Worm (Caenorhabditis elegans): ENCODE results near the gene srg-15.

Gene srg-15

DNA sequence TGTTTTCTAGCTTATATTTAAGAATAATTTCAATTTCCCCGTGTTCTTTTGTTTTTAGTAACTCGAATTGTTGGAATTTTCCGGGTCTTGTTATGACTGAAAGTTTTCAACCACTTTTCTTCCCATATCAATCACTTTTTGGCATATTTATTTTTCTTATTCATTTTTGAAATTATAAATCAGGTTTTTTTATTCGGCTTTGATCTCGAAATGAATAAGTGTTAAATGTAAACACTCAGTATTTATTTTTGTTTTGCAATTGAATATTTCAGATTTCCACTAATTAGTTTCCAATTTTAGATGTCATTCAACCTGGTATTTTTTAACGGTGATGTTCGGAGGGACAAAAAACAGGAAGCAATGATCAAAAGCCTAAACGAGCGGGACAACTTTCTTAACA, 45.7 kb downstream of the srg-15 start, which contains the start of gene etc-1:
Gene etc-1, plus strand, starts transcription at position 301 of the 400 bp plus-strand sequence.
- no peak for TF ChIP-seq M03D4.4 (tag; optimal IDR thresholded peaks at IDR 0.05)
- TF ChIP-seq sptf-1 (tag; optimal IDR thresholded peaks at IDR 0.05): no peak
- TF ChIP-seq lin-13 (tag; optimal IDR thresholded peaks at IDR 0.05): no peak
- TF ChIP-seq ceh-83 (GFP tag; optimal IDR thresholded peaks at IDR 0.05): no peak
- TF ChIP-seq sem-2 (GFP tag; optimal IDR thresholded peaks at IDR 0.05): no peak
- TF ChIP-seq ceh-39 (tag; optimal IDR thresholded peaks at IDR 0.05): no peak
- TF ChIP-seq lsy-2 (tag; optimal IDR thresholded peaks at IDR 0.05): no peak
- TF ChIP-seq mab-5 (tag; optimal IDR thresholded peaks at IDR 0.05): no peak
- no peak for TF ChIP-seq zip-8 (tag; optimal IDR thresholded peaks at IDR 0.05)
- no peak for TF ChIP-seq unc-120 (tag; optimal IDR thresholded peaks at IDR 0.05; ENCODE audit: poor library complexity, severe bottlenecking)
- TF ChIP-seq drap-1 (GFP tag; optimal IDR thresholded peaks at IDR 0.05): no peak
- no peak for TF ChIP-seq nhr-76 (tag; optimal IDR thresholded peaks at IDR 0.05)
- no peak for TF ChIP-seq ces-1 (GFP tag; optimal IDR thresholded peaks at IDR 0.05)
- no peak for TF ChIP-seq flh-1 (GFP tag; optimal IDR thresholded peaks at IDR 0.05)
- TF ChIP-seq unc-62 (GFP tag; optimal IDR thresholded peaks at IDR 0.05): no peak
- no peak for TF ChIP-seq tbx-8 (GFP tag; optimal IDR thresholded peaks at IDR 0.05)
- TF ChIP-seq unc-39 (tag; optimal IDR thresholded peaks at IDR 0.05): no peak
- TF ChIP-seq elt-1 (tag; optimal IDR thresholded peaks at IDR 0.05; ENCODE audit: borderline replicate concordance, insufficient read depth): no peak
- no peak for TF ChIP-seq snpc-4 (tag; optimal IDR thresholded peaks at IDR 0.05)

DNA sequence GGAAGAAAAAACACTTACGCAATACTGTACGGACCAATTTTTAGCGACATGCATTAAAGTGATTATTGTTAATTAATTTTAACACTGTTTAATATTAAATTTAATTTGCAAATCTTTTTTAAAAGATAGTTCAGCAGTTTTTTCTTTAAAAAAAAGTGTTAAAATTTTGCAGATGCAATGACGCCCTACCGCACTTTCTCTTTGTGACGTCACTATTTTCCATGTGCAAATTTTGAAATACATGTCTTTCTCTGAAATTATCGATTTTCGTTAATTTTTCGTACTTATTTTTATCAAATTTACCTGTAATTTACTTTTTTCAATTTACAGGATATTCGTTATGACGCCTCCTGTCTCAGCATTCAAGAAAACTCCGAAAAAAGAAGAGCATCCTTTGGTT, 48.7 kb downstream of the srg-15 start, which contains the start of the genes piga-1 and eif-2Bepsilon:
Gene piga-1, minus strand, starts transcription at position 174 of the 400 bp plus-strand sequence.
Gene eif-2Bepsilon, plus strand, starts transcription at position 331 of the 400 bp plus-strand sequence.
- TF ChIP-seq nhr-2 (tag; optimal IDR thresholded peaks at IDR 0.05) (no peak), zip-8 (tag; optimal IDR thresholded peaks at IDR 0.05) (peak; percentile 56)

DNA sequence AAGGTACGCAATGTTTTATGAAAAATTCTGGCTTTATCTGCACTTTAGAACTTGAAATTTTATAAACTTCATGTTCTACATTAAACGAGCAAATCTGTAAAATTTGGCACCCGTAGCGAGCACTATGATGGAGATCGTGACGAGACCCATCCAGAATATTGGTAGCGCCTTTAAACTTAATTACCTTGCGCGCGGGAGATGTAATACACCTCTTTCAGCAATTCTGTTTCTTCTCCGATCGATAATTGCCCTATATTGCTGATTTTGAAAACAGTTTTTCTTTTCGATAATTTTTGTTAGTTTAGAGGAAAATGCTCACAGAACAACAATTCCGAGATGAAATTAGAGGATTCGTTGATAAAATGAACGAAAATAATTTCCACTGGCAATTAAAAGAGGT, 51.4 kb downstream of the srg-15 start, which contains the start of gene atg-10:
Gene atg-10, plus strand, starts transcription at position 301 of the 400 bp plus-strand sequence.
- TF ChIP-seq ceh-83 (GFP tag; optimal IDR thresholded peaks at IDR 0.05) (no peak), unc-120 (tag; optimal IDR thresholded peaks at IDR 0.05; ENCODE audit: poor library complexity, severe bottlenecking) (no peak), sem-2 (GFP tag; optimal IDR thresholded peaks at IDR 0.05) (no peak), sptf-1 (tag; optimal IDR thresholded peaks at IDR 0.05) (no peak), mab-5 (tag; optimal IDR thresholded peaks at IDR 0.05) (no peak), bed-3 (GFP tag; optimal IDR thresholded peaks at IDR 0.05) (no peak), elt-1 (tag; optimal IDR thresholded peaks at IDR 0.05; ENCODE audit: borderline replicate concordance, insufficient read depth) (no peak)

All from whole organism, mixed stage, embryonic.